Fruit fly (Drosophila melanogaster): ENCODE results near the gene CG17162.

The CG17162 gene

dm6 chrX:23096117-23096817 lies at the start of gene CG17162:
Gene CG17162 (minus strand): TSS chrX:23096735.
- TF ChIP-seq h (optimal IDR thresholded peaks at IDR 0.05) (no peak), insv (optimal IDR thresholded peaks at IDR 0.05) (no peak), ttk (optimal IDR thresholded peaks at IDR 0.05) (no peak)

dm6 chrX:23105692-23106091 lies 9.2 kb upstream of the CG17162 start, which contains the start of gene ATbp:
Gene ATbp (plus strand): TSS chrX:23106003.
- no peak for TF ChIP-seq h (optimal IDR thresholded peaks at IDR 0.05)
- no peak for TF ChIP-seq Sin3A (optimal IDR thresholded peaks at IDR 0.05)
- no peak for TF ChIP-seq Myc (optimal IDR thresholded peaks at IDR 0.05)
- no peak for TF ChIP-seq psq (optimal IDR thresholded peaks at IDR 0.05)
- TF ChIP-seq insv (optimal IDR thresholded peaks at IDR 0.05): no peak

- TF ChIP-seq Myc (optimal IDR thresholded peaks at IDR 0.05) (no peak), psq (optimal IDR thresholded peaks at IDR 0.05) (no peak), Sin3A (optimal IDR thresholded peaks at IDR 0.05) (no peak), insv (optimal IDR thresholded peaks at IDR 0.05) (no peak)
These were observed 715 bp upstream of the CG17162 start for dm6 chrX:23097250-23097649.

dm6 chrX:23096818-23097129 lies 239 bp upstream of the CG17162 start:
- TF ChIP-seq ttk (optimal IDR thresholded peaks at IDR 0.05): no peak
- TF ChIP-seq h (optimal IDR thresholded peaks at IDR 0.05): no peak
- no peak for TF ChIP-seq psq (optimal IDR thresholded peaks at IDR 0.05)
- no peak for TF ChIP-seq Myc (optimal IDR thresholded peaks at IDR 0.05)
- TF ChIP-seq insv (optimal IDR thresholded peaks at IDR 0.05): no peak
- no peak for TF ChIP-seq Sin3A (optimal IDR thresholded peaks at IDR 0.05)

dm6 chrX:23092531-23092930 lies 4.0 kb downstream of the CG17162 start, which contains the start of gene CG17159:
Gene CG17159 (minus strand): TSS chrX:23092631.
- TF ChIP-seq Myc (optimal IDR thresholded peaks at IDR 0.05) (no peak), psq (optimal IDR thresholded peaks at IDR 0.05) (no peak), h (optimal IDR thresholded peaks at IDR 0.05) (no peak), ttk (optimal IDR thresholded peaks at IDR 0.05) (no peak), insv (optimal IDR thresholded peaks at IDR 0.05) (no peak), Sin3A (optimal IDR thresholded peaks at IDR 0.05) (no peak)

dm6 chrX:23091811-23092210 lies 4.7 kb downstream of the CG17162 start:
- no peak for TF ChIP-seq insv (optimal IDR thresholded peaks at IDR 0.05)
- no peak for TF ChIP-seq ttk (optimal IDR thresholded peaks at IDR 0.05)
- TF ChIP-seq Myc (optimal IDR thresholded peaks at IDR 0.05): no peak
- no peak for TF ChIP-seq Sin3A (optimal IDR thresholded peaks at IDR 0.05)
- TF ChIP-seq h (optimal IDR thresholded peaks at IDR 0.05): no peak

dm6 chrX:23091289-23091688 lies 5.2 kb downstream of the CG17162 start:
- TF ChIP-seq psq (optimal IDR thresholded peaks at IDR 0.05) (no peak), h (optimal IDR thresholded peaks at IDR 0.05) (no peak), Sin3A (optimal IDR thresholded peaks at IDR 0.05) (no peak), ttk (optimal IDR thresholded peaks at IDR 0.05) (no peak), Myc (optimal IDR thresholded peaks at IDR 0.05) (no peak), insv (optimal IDR thresholded peaks at IDR 0.05) (no peak)

- TF ChIP-seq psq (optimal IDR thresholded peaks at IDR 0.05) (no peak), insv (optimal IDR thresholded peaks at IDR 0.05) (no peak), Myc (optimal IDR thresholded peaks at IDR 0.05) (no peak), h (optimal IDR thresholded peaks at IDR 0.05) (no peak), Sin3A (optimal IDR thresholded peaks at IDR 0.05) (no peak), ttk (optimal IDR thresholded peaks at IDR 0.05) (no peak)
These were observed 6.1 kb downstream of the CG17162 start for dm6 chrX:23090474-23090873.

dm6 chrX:23089087-23089732 lies 7.3 kb downstream of the CG17162 start:
- TF ChIP-seq ttk (optimal IDR thresholded peaks at IDR 0.05): no peak
- no peak for TF ChIP-seq h (optimal IDR thresholded peaks at IDR 0.05)
- no peak for TF ChIP-seq insv (optimal IDR thresholded peaks at IDR 0.05)
- no peak for TF ChIP-seq Sin3A (optimal IDR thresholded peaks at IDR 0.05)

- TF ChIP-seq Myc (optimal IDR thresholded peaks at IDR 0.05) (no peak), Sin3A (optimal IDR thresholded peaks at IDR 0.05) (no peak)
These were observed 12.2 kb downstream of the CG17162 start, which contains the start of gene CG17169 for dm6 chrX:23084372-23084771. Gene CG17169 (plus strand): TSS chrX:23084672.

dm6 chrX:23082407-23082905 lies 14.1 kb downstream of the CG17162 start, which contains the start of the genes CG17163 and CG17168:
Gene CG17163 (minus strand): TSS chrX:23082709.
Gene CG17168 (plus strand): TSS chrX:23082738.
- TF ChIP-seq insv (optimal IDR thresholded peaks at IDR 0.05): no peak
- no peak for TF ChIP-seq psq (optimal IDR thresholded peaks at IDR 0.05)
- no peak for TF ChIP-seq h (optimal IDR thresholded peaks at IDR 0.05)
- no peak for TF ChIP-seq ttk (optimal IDR thresholded peaks at IDR 0.05)
- no peak for TF ChIP-seq Myc (optimal IDR thresholded peaks at IDR 0.05)
- TF ChIP-seq Sin3A (optimal IDR thresholded peaks at IDR 0.05): no peak

dm6 chrX:23073402-23073801 lies 23.1 kb downstream of the CG17162 start:
- no peak for TF ChIP-seq Sin3A (optimal IDR thresholded peaks at IDR 0.05)
- no peak for TF ChIP-seq psq (optimal IDR thresholded peaks at IDR 0.05)
- TF ChIP-seq Myc (optimal IDR thresholded peaks at IDR 0.05): no peak
- TF ChIP-seq h (optimal IDR thresholded peaks at IDR 0.05): no peak
- TF ChIP-seq ttk (optimal IDR thresholded peaks at IDR 0.05): no peak
- no peak for TF ChIP-seq insv (optimal IDR thresholded peaks at IDR 0.05)

dm6 chrX:23071237-23071688 lies 25.3 kb downstream of the CG17162 start:
- TF ChIP-seq Myc (optimal IDR thresholded peaks at IDR 0.05) (no peak), insv (optimal IDR thresholded peaks at IDR 0.05) (no peak), psq (optimal IDR thresholded peaks at IDR 0.05) (no peak), ttk (optimal IDR thresholded peaks at IDR 0.05) (no peak), h (optimal IDR thresholded peaks at IDR 0.05) (no peak), Sin3A (optimal IDR thresholded peaks at IDR 0.05) (no peak)

All from Kc167 (cell line).